Fruit fly (Drosophila melanogaster) whole organism, embryonic: ENCODE results near the gene inaF-B.

ENCODE experiments used
- BEAF-32 ChIP-seq: fragments of 200-800 bp; sonication (Bioruptor generic); optimal IDR thresholded peaks from 3 replicates; lab custom pipeline; 2017; ENCODE audit warnings: missing biosample characterization, missing genetic modification characterization, mild to moderate bottlenecking, moderate library complexity, missing genetic modification reagents
- C15 ChIP-seq: fragments of 200-800 bp; sonication (Bioruptor generic); IDR thresholded peaks from 3 replicates; pipeline ENCODE4 v1.3.6; 2022; ENCODE audit warnings: missing biosample characterization, missing genetic modification characterization
- CG10209 ChIP-seq: fragments of 200-800 bp; sonication (Bioruptor generic); optimal IDR thresholded peaks from 3 replicates; lab custom pipeline; 2017; ENCODE audit warnings: missing biosample characterization, mild to moderate bottlenecking, missing genetic modification characterization, missing genetic modification reagents
- CG11696 ChIP-seq: fragments of 200-800 bp; sonication (Bioruptor generic); IDR thresholded peaks from 2 replicates; pipeline ENCODE4 v1.3.6; 2022; ENCODE audit warnings: missing biosample characterization, missing genetic modification characterization
- CG12236 ChIP-seq: fragments of 200-800 bp; sonication (Bioruptor generic); optimal IDR thresholded peaks from 2 replicates; lab custom pipeline; 2016; ENCODE audit warnings: missing biosample characterization, missing genetic modification characterization
- CG12299 ChIP-seq: fragments of 200-800 bp; sonication (Bioruptor generic); optimal IDR thresholded peaks from 2 replicates; lab custom pipeline; 2018; ENCODE audit warnings: missing biosample characterization, mild to moderate bottlenecking, missing genetic modification characterization
- CG13894 ChIP-seq: fragments of 200-800 bp; sonication (Bioruptor generic); optimal IDR thresholded peaks from 3 replicates; lab custom pipeline; 2018; ENCODE audit warnings: missing biosample characterization, mild to moderate bottlenecking, missing genetic modification characterization, moderate library complexity
- CG14014 ChIP-seq: fragments of 200-800 bp; sonication (Bioruptor generic); IDR thresholded peaks from 2 replicates; pipeline ENCODE4 v1.3.6; 2022; ENCODE audit warnings: missing biosample characterization, missing genetic modification characterization
- CG15073 ChIP-seq: fragments of 200-800 bp; sonication (Bioruptor generic); optimal IDR thresholded peaks from 2 replicates; lab custom pipeline; 2016; ENCODE audit warnings: missing biosample characterization, missing genetic modification characterization
- CG17829 ChIP-seq: fragments of 200-800 bp; optimal IDR thresholded peaks from 2 replicates; lab custom pipeline; 2019; ENCODE audit warnings: missing biosample characterization, mild to moderate bottlenecking, missing genetic modification characterization, moderate library complexity
- CG2889 ChIP-seq: fragments of 200-800 bp; sonication (Bioruptor generic); IDR thresholded peaks from 3 replicates; pipeline ENCODE4 v1.3.6; 2022; ENCODE audit warnings: missing biosample characterization, missing genetic modification characterization
- CG32532 ChIP-seq: fragments of 200-800 bp; sonication (Bioruptor generic); IDR thresholded peaks from 2 replicates; pipeline ENCODE4 v1.3.6; 2022; ENCODE audit warnings: missing biosample characterization, missing genetic modification characterization
- CG32767 ChIP-seq: fragments of 200-800 bp; sonication (Bioruptor generic); IDR thresholded peaks from 2 replicates; pipeline ENCODE4 v1.3.6; 2022; ENCODE audit warnings: missing biosample characterization, missing genetic modification characterization
- CG4424 ChIP-seq: fragments of 200-800 bp; sonication (Bioruptor generic); optimal IDR thresholded peaks from 3 replicates; lab custom pipeline; 2016; ENCODE audit warnings: missing biosample characterization, missing genetic modification characterization
- CG5180 ChIP-seq: fragments of 200-800 bp; sonication (Bioruptor generic); optimal IDR thresholded peaks from 3 replicates; lab custom pipeline; 2017; ENCODE audit warnings: missing biosample characterization, missing genetic modification characterization, mild to moderate bottlenecking, moderate library complexity, missing genetic modification reagents
- CG6791 ChIP-seq: fragments of 200-800 bp; sonication (Bioruptor generic); IDR thresholded peaks from 3 replicates; pipeline ENCODE4 v1.3.6; 2022; ENCODE audit warnings: missing biosample characterization, missing genetic modification characterization; ENCODE audit not compliant: partially characterized antibody
- CG7372 ChIP-seq: fragments of 200-800 bp; sonication (Bioruptor generic); IDR thresholded peaks from 2 replicates; pipeline ENCODE4 v1.3.6; 2022; ENCODE audit warnings: missing biosample characterization, missing genetic modification characterization
- CG8944 ChIP-seq: fragments of 200-800 bp; sonication (Bioruptor generic); optimal IDR thresholded peaks from 3 replicates; lab custom pipeline; 2016; ENCODE audit warnings: missing biosample characterization, missing genetic modification characterization
- CG9727 ChIP-seq: fragments of 200-800 bp; sonication (Bioruptor generic); optimal IDR thresholded peaks from 3 replicates; lab custom pipeline; 2017; ENCODE audit warnings: missing biosample characterization, mild to moderate bottlenecking, missing genetic modification characterization
- Dll ChIP-seq: fragments of 200-800 bp; sonication (Bioruptor generic); IDR thresholded peaks from 4 replicates; pipeline ENCODE4 v1.3.6; 2022; ENCODE audit warnings: missing biosample characterization, missing genetic modification characterization; ENCODE audit not compliant: partially characterized antibody
- Doc3 ChIP-seq: fragments of 200-800 bp; sonication (Bioruptor generic); IDR thresholded peaks from 3 replicates; pipeline ENCODE4 v1.3.6; 2022; ENCODE audit warnings: missing biosample characterization, missing genetic modification characterization; ENCODE audit not compliant: partially characterized antibody
- Fer1 ChIP-seq: fragments of 200-800 bp; sonication (Bioruptor generic); optimal IDR thresholded peaks from 2 replicates; lab custom pipeline; 2017; ENCODE audit warnings: missing biosample characterization, mild to moderate bottlenecking, missing genetic modification characterization
- Fer3 ChIP-seq: fragments of 200-800 bp; sonication (Bioruptor generic); optimal IDR thresholded peaks from 2 replicates; lab custom pipeline; 2018; ENCODE audit warnings: missing biosample characterization, mild to moderate bottlenecking, missing genetic modification characterization, moderate library complexity
- H2.0 ChIP-seq: fragments of 200-800 bp; sonication (Bioruptor generic); IDR thresholded peaks from 2 replicates; pipeline ENCODE4 v1.3.6; 2022; ENCODE audit warnings: missing biosample characterization, missing genetic modification characterization
- HmgZ ChIP-seq: fragments of 200-800 bp; sonication (Bioruptor generic); optimal IDR thresholded peaks from 2 replicates; lab custom pipeline; 2018; ENCODE audit warnings: missing biosample characterization, mild to moderate bottlenecking, missing genetic modification characterization
- Meics ChIP-seq: fragments of 200-800 bp; sonication (Bioruptor generic); optimal IDR thresholded peaks from 2 replicates; lab custom pipeline; 2017; ENCODE audit warnings: missing biosample characterization, mild to moderate bottlenecking, missing genetic modification characterization
- Mrtf ChIP-seq: fragments of 200-800 bp; sonication (Bioruptor generic); IDR thresholded peaks from 3 replicates; pipeline ENCODE4 v1.3.6; 2022; ENCODE audit warnings: missing biosample characterization, missing genetic modification characterization
- NFAT ChIP-seq: fragments of 200-800 bp; sonication (Bioruptor generic); IDR thresholded peaks from 2 replicates; pipeline ENCODE4 v1.3.6; 2022; ENCODE audit warnings: missing biosample characterization, missing genetic modification characterization
- Optix ChIP-seq: fragments of 200-800 bp; sonication (Bioruptor generic); IDR thresholded peaks from 3 replicates; pipeline ENCODE4 v1.3.6; 2022; ENCODE audit warnings: missing biosample characterization, missing genetic modification characterization
- Scr ChIP-seq: fragments of 200-800 bp; sonication (Bioruptor generic); IDR thresholded peaks from 2 replicates; pipeline ENCODE4 v1.3.6; 2022; ENCODE audit warnings: missing biosample characterization, missing genetic modification characterization; ENCODE audit not compliant: partially characterized antibody
- Taf1 ChIP-seq: fragments of 200-800 bp; sonication (Bioruptor generic); IDR thresholded peaks from 2 replicates; pipeline ENCODE4 v1.3.6; 2022; ENCODE audit warnings: missing biosample characterization, missing genetic modification characterization
- Usf ChIP-seq: fragments of 200-800 bp; sonication (Bioruptor generic); optimal IDR thresholded peaks from 2 replicates; lab custom pipeline; 2017; ENCODE audit warnings: missing genotype, missing biosample characterization, missing genetic modification characterization
- amos ChIP-seq: fragments of 200-800 bp; sonication (Bioruptor generic); IDR thresholded peaks from 2 replicates; pipeline ENCODE4 v1.3.6; 2022; ENCODE audit warnings: missing biosample characterization, missing genetic modification characterization; ENCODE audit not compliant: partially characterized antibody
- aop ChIP-seq: fragments of 200-800 bp; sonication (Bioruptor generic); IDR thresholded peaks from 2 replicates; pipeline ENCODE4 v1.3.6; 2022; ENCODE audit warnings: missing biosample characterization, missing genetic modification characterization
- ato ChIP-seq: fragments of 200-800 bp; sonication (Bioruptor generic); IDR thresholded peaks from 2 replicates; pipeline ENCODE4 v1.3.6; 2022; ENCODE audit warnings: missing biosample characterization, missing genetic modification characterization; ENCODE audit not compliant: partially characterized antibody
- corto ChIP-seq: fragments of 200-800 bp; sonication (Bioruptor generic); optimal IDR thresholded peaks from 2 replicates; lab custom pipeline; 2016; ENCODE audit warnings: missing biosample characterization, mild to moderate bottlenecking, missing genetic modification characterization, moderate library complexity
- crp ChIP-seq, 2 experiments: fragments of 200-800 bp; sonication (Bioruptor generic); optimal IDR thresholded peaks; 2 replicates in 1 of 2; 3 replicates in 1 of 2; lab custom pipeline; 2017; ENCODE audit warnings: missing biosample characterization in 2 of 2, missing genetic modification characterization in 2 of 2, mild to moderate bottlenecking in 1 of 2, moderate library complexity in 1 of 2
- dmrt11E ChIP-seq: fragments of 200-800 bp; sonication (Bioruptor generic); optimal IDR thresholded peaks from 3 replicates; lab custom pipeline; 2018; ENCODE audit warnings: missing biosample characterization, mild to moderate bottlenecking, missing genetic modification characterization, moderate library complexity
- esg ChIP-seq: fragments of 200-800 bp; sonication (Bioruptor generic); conservative IDR thresholded peaks from 2 replicates; pipeline ENCODE4 v1.3.6; 2022; ENCODE audit warnings: missing biosample characterization, missing genetic modification characterization
- fd96Cb ChIP-seq: fragments of 200-800 bp; sonication (Bioruptor generic); optimal IDR thresholded peaks from 2 replicates; lab custom pipeline; 2018; ENCODE audit warnings: missing biosample characterization, mild to moderate bottlenecking, missing genetic modification characterization, moderate library complexity
- gfzf ChIP-seq: fragments of 200-800 bp; sonication (Bioruptor generic); optimal IDR thresholded peaks from 2 replicates; lab custom pipeline; 2016; ENCODE audit warnings: missing biosample characterization, mild to moderate bottlenecking, missing genetic modification characterization, moderate library complexity
- ham ChIP-seq: fragments of 200-800 bp; sonication (Bioruptor generic); IDR thresholded peaks from 2 replicates; pipeline ENCODE4 v1.3.6; 2022; ENCODE audit warnings: missing biosample characterization, missing genetic modification characterization
- hbn ChIP-seq: fragments of 200-800 bp; sonication (Bioruptor generic); IDR thresholded peaks from 2 replicates; pipeline ENCODE4 v1.3.6; 2022; ENCODE audit warnings: missing biosample characterization, missing genetic modification characterization; ENCODE audit not compliant: partially characterized antibody
- lilli ChIP-seq: fragments of 200-800 bp; sonication (Bioruptor generic); optimal IDR thresholded peaks from 3 replicates; lab custom pipeline; 2016; ENCODE audit warnings: missing biosample characterization, missing genetic modification characterization
- lola ChIP-seq, 3 experiments: fragments of >200 bp in 2 of 3; fragments of 200-800 bp in 1 of 3; sonication (Bioruptor generic) in 1 of 3; optimal IDR thresholded peaks; 2 replicates each; lab custom pipeline; 2017 to 2019; ENCODE audit warnings: missing biosample characterization in 3 of 3, missing genetic modification characterization in 3 of 3, mild to moderate bottlenecking in 1 of 3, moderate library complexity in 1 of 3
- row ChIP-seq: fragments of 200-800 bp; sonication (Bioruptor generic); IDR thresholded peaks from 3 replicates; pipeline ENCODE4 v1.3.6; 2022; ENCODE audit warnings: missing biosample characterization, missing genetic modification characterization
- sqz ChIP-seq: fragments of 200-800 bp; sonication (Bioruptor generic); optimal IDR thresholded peaks from 3 replicates; lab custom pipeline; 2018; ENCODE audit warnings: missing biosample characterization, mild to moderate bottlenecking, missing genetic modification characterization
- tgo ChIP-seq: fragments of 200-800 bp; sonication (Bioruptor generic); IDR thresholded peaks from 3 replicates; pipeline ENCODE4 v1.3.6; 2022; ENCODE audit warnings: missing biosample characterization, missing genetic modification characterization
- zfh2 ChIP-seq: fragments of 200-800 bp; sonication (Bioruptor generic); optimal IDR thresholded peaks from 2 replicates; lab custom pipeline; 2016; ENCODE audit warnings: missing biosample characterization, missing genetic modification characterization

Gene inaF-B

DNA sequence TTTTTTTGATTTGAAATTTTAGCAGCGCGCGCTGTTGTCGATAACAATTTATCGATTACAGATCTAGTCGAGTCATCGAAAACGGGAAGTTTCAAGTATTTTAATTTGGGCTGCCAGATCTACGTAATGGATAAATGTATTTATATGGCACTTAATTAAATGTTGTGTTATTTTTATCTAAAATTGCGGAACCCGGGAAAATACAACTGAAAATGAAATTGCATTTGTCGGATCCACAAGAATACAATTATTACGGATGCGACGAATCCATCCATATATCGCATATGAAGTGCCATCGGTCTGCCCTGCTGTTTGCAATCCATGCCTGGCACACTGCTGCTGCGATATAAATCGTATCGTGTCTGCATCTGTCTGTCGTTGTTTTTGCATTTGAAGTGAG lies 12.4 kb downstream of the inaF-B start, which contains the start of gene Tango10 (continued):
- TF ChIP-seq dmrt11E: peak; percentile 60
- peak in 1 of 3 experiments; percentile 64 for TF ChIP-seq lola (GFP tag; optimal IDR thresholded peaks at IDR 0.05; lab: Kevin White, UChicago)
- peak; percentile 83 for TF ChIP-seq amos
- peak; percentile 61 for TF ChIP-seq zfh2 (GFP tag; lab: Kevin White, UChicago)
- TF ChIP-seq BEAF-32 (GFP tag; lab: Kevin White, UChicago): peak; percentile 85
- peak; percentile 83 for TF ChIP-seq Scr
- TF ChIP-seq fd96Cb (tag; lab: Kevin White, UChicago): peak; percentile 34
- peak; percentile 59; the same call in 1 of the 2 replicates for TF ChIP-seq ato
- TF ChIP-seq C15 (GFP tag; lab: Robert Waterston, UW): 0 out of 3 replicates have a peak, but pooled peaks have one; percentile 18
- TF ChIP-seq CG32532 (GFP tag; lab: Robert Waterston, UW): peak; percentile 54
- TF ChIP-seq CG17829 (tag; lab: Kevin White, UChicago): peak; percentile 26
- TF ChIP-seq CG14014 (GFP tag; lab: Robert Waterston, UW): 0 out of 2 replicates have a peak, but pooled peaks have one; percentile 39
- no peak for TF ChIP-seq CG8944 (GFP tag; lab: Kevin White, UChicago)
- peak; percentile 70; the same call in 2 of the 3 replicates for TF ChIP-seq CG6791
- TF ChIP-seq CG7372 (GFP tag; lab: Robert Waterston, UW): peak; percentile 41; the same call in 1 of the 2 replicates
- TF ChIP-seq NFAT (GFP tag; lab: Robert Waterston, UW): 0 out of 2 replicates have a peak, but pooled peaks have one; percentile 22
- no peak for TF ChIP-seq sqz (GFP tag; lab: Kevin White, UChicago)
- TF ChIP-seq HmgZ (tag; lab: Kevin White, UChicago): peak; percentile 61
- TF ChIP-seq Meics (GFP tag; lab: Kevin White, UChicago): peak; percentile 34
- TF ChIP-seq Usf (GFP tag; lab: Kevin White, UChicago): no peak
- peak; percentile 52; the same call in 1 of the 2 replicates for TF ChIP-seq esg (GFP tag; lab: Robert Waterston, UW)
- 0 out of 3 replicates have a peak, but pooled peaks have one; percentile 39 for TF ChIP-seq CG2889 (GFP tag; lab: Robert Waterston, UW)
- 0 out of 2 replicates have a peak, but pooled peaks have one; percentile 13 for TF ChIP-seq Taf1 (GFP tag; lab: Robert Waterston, UW)
- peak; percentile 83 for TF ChIP-seq Doc3
- TF ChIP-seq CG12299 (tag; lab: Kevin White, UChicago): no peak
- TF ChIP-seq Optix (GFP tag; lab: Robert Waterston, UW): peak; percentile 45; the same call in 1 of the 3 replicates
- peak in 1 of 2 experiments; percentile 61 for TF ChIP-seq crp (GFP tag; optimal IDR thresholded peaks at IDR 0.05; lab: Kevin White, UChicago)
- no peak for TF ChIP-seq CG12236
- peak; percentile 29 for TF ChIP-seq CG13894 (tag; lab: Kevin White, UChicago)
- TF ChIP-seq Fer3: peak; percentile 20
- no peak for TF ChIP-seq corto
- peak; percentile 75 for TF ChIP-seq hbn (GFP tag; lab: Robert Waterston, UW)
- TF ChIP-seq ham (GFP tag; lab: Robert Waterston, UW): no peak
- no peak for TF ChIP-seq CG15073
- no peak for TF ChIP-seq Mrtf (GFP tag; lab: Robert Waterston, UW)
- no peak for TF ChIP-seq H2.0 (GFP tag; lab: Robert Waterston, UW)
- peak; percentile 37; the same call in 2 of the 3 replicates for TF ChIP-seq tgo (GFP tag; lab: Robert Waterston, UW)
- no peak for TF ChIP-seq aop
- TF ChIP-seq Dll (GFP tag; lab: Robert Waterston, UW): peak; percentile 86
- peak; percentile 25; the same call in 1 of the 2 replicates for TF ChIP-seq CG32767 (GFP tag; lab: Robert Waterston, UW)
- no peak for TF ChIP-seq CG11696
- TF ChIP-seq CG5180 (GFP tag; lab: Kevin White, UChicago): no peak
- TF ChIP-seq lilli: peak; percentile 67
- TF ChIP-seq gfzf (GFP tag; lab: Kevin White, UChicago): peak; percentile 47
- TF ChIP-seq CG4424 (GFP tag; lab: Kevin White, UChicago): peak; percentile 31
- peak; percentile 57 for TF ChIP-seq Fer1 (GFP tag; lab: Kevin White, UChicago)
- peak; percentile 48 for TF ChIP-seq CG9727 (GFP tag; lab: Kevin White, UChicago)
- peak; percentile 78 for TF ChIP-seq row (GFP tag; lab: Robert Waterston, UW)
- no peak for TF ChIP-seq CG10209 (GFP tag; lab: Kevin White, UChicago)
